Worm (Caenorhabditis elegans): Measurements from ENCODE around the gene map-1.

- TF ChIP-seq unc-62 (GFP tag; optimal IDR thresholded peaks at IDR 0.05) (no peak), ztf-11 (tag; optimal IDR thresholded peaks at IDR 0.05) (no peak), lsy-2 (tag; optimal IDR thresholded peaks at IDR 0.05) (no peak), mep-1 (tag; optimal IDR thresholded peaks at IDR 0.05) (no peak), nhr-28 (tag; optimal IDR thresholded peaks at IDR 0.05) (no peak), elt-3 (tag; optimal IDR thresholded peaks at IDR 0.05) (no peak), nhr-76 (tag; optimal IDR thresholded peaks at IDR 0.05) (no peak), unc-120 (tag; optimal IDR thresholded peaks at IDR 0.05; ENCODE audit: poor library complexity, severe bottlenecking) (no peak), nhr-12 (tag; optimal IDR thresholded peaks at IDR 0.05) (no peak), unc-39 (tag; optimal IDR thresholded peaks at IDR 0.05) (no peak)
Measured at ce11 chrIV:3698201-3698600, 11.5 kb upstream of the map-1 start, which contains the start of gene Y37E11AL.2.
